Worm (Caenorhabditis elegans) whole organism, L4 larva: ENCODE results near the gene acdh-13.

Experiments used
- F44E2.7 ChIP-seq: fragments of 200-800 bp; sonication (Bioruptor generic); IDR thresholded peaks from 2 replicates; pipeline ENCODE4 v2.1.2; 2022; ENCODE audit warnings: missing genetic modification characterization, missing compliant biosample characterization
- R02D3.7 ChIP-seq: fragments of 150-350 bp; sonication (generic microtip); optimal IDR thresholded peaks from 3 replicates; lab custom pipeline; 2014; ENCODE audit warnings: missing biosample characterization, missing genetic modification characterization
- aha-1 ChIP-seq: fragments of 150-350 bp; peaks from one replicate; lab custom pipeline; 2014; ENCODE audit warnings: missing biosample characterization, missing genetic modification characterization
- ceh-20 ChIP-seq: fragments of 200-800 bp; sonication (Bioruptor generic); IDR thresholded peaks from 2 replicates; pipeline ENCODE4 v1.3.6; 2022; ENCODE audit warnings: missing genetic modification reagents, missing genetic modification characterization, missing compliant biosample characterization
- ceh-44 ChIP-seq: fragments of 200-800 bp; sonication (Bioruptor generic); IDR thresholded peaks from 2 replicates; pipeline ENCODE4 v1.3.6; 2022; ENCODE audit warnings: missing genetic modification reagents, missing genetic modification characterization, missing compliant biosample characterization
- dmd-6 ChIP-seq: fragments of 200-800 bp; sonication (Bioruptor generic); IDR thresholded peaks from 2 replicates; pipeline ENCODE4 v1.3.6; 2022; ENCODE audit warnings: missing genetic modification reagents, missing genetic modification characterization, missing compliant biosample characterization
- dmd-8 ChIP-seq: fragments of 200-800 bp; sonication (Bioruptor generic); IDR thresholded peaks from 2 replicates; pipeline ENCODE4 v1.3.6; 2022; ENCODE audit warnings: missing genetic modification characterization, missing compliant biosample characterization
- egl-27 ChIP-seq: sonication (generic microtip); optimal IDR thresholded peaks from 3 replicates; lab custom pipeline; 2017; ENCODE audit warnings: missing biosample characterization, missing genetic modification reagents, missing genetic modification characterization
- egl-43 ChIP-seq: fragments of 200-800 bp; sonication (Bioruptor generic); IDR thresholded peaks from 2 replicates; pipeline ENCODE4 v1.3.6; 2022; ENCODE audit warnings: missing genetic modification reagents, missing genetic modification characterization, missing compliant biosample characterization
- fkh-10 ChIP-seq: fragments of 150-350 bp; optimal IDR thresholded peaks from 2 replicates; lab custom pipeline; 2014; ENCODE audit warnings: missing biosample characterization, missing genetic modification reagents, missing genetic modification characterization
- fos-1 ChIP-seq: fragments of 150-350 bp; optimal IDR thresholded peaks from 2 replicates; lab custom pipeline; 2014; ENCODE audit warnings: missing biosample characterization, missing genetic modification characterization
- gei-8 ChIP-seq: fragments of 200-800 bp; sonication (Bioruptor generic); optimal IDR thresholded peaks from 2 replicates; lab custom pipeline; 2018; ENCODE audit warnings: mild to moderate bottlenecking, missing genetic modification characterization, missing compliant biosample characterization
- hif-1 ChIP-seq, 2 experiments: sonication (generic microtip); optimal IDR thresholded peaks; 2 replicates each; lab custom pipeline; 2016 to 2017; ENCODE audit warnings: missing compliant biosample characterization in 2 of 2, missing genetic modification characterization in 2 of 2, missing genetic modification reagents in 2 of 2, missing genotype in 2 of 2, mild to moderate bottlenecking in 1 of 2
- hlh-11 ChIP-seq: fragments of 200-800 bp; sonication (Bioruptor generic); optimal IDR thresholded peaks from 2 replicates; lab custom pipeline; 2018; ENCODE audit warnings: mild to moderate bottlenecking, missing genetic modification characterization, missing compliant biosample characterization
- hlh-30 ChIP-seq: sonication (generic microtip); optimal IDR thresholded peaks from 2 replicates; lab custom pipeline; 2017; ENCODE audit warnings: antibody characterized with exemption, mild to moderate bottlenecking, missing genetic modification characterization, missing compliant biosample characterization; ENCODE audit not compliant: insufficient read depth
- hmg-1.1 ChIP-seq: fragments of 200-800 bp; sonication (Bioruptor generic); IDR thresholded peaks from 2 replicates; pipeline ENCODE4 v1.3.6; 2022; ENCODE audit warnings: missing genetic modification reagents, missing genetic modification characterization, missing compliant biosample characterization
- lim-7 ChIP-seq: fragments of 200-800 bp; sonication (Bioruptor generic); IDR thresholded peaks from 2 replicates; pipeline ENCODE4 v1.3.6; 2022; ENCODE audit warnings: missing genetic modification characterization, missing compliant biosample characterization
- lin-39 ChIP-seq: fragments of 150-350 bp; optimal IDR thresholded peaks from 2 replicates; lab custom pipeline; 2014; ENCODE audit warnings: missing biosample characterization, missing genetic modification reagents, missing genetic modification characterization
- lsy-2 ChIP-seq, 2 experiments: fragments of 150-350 bp in 1 of 2; sonication (generic microtip) in 1 of 2; optimal IDR thresholded peaks; 2 replicates each; lab custom pipeline; 2014 to 2017; ENCODE audit warnings: missing biosample characterization in 2 of 2, missing genetic modification characterization in 2 of 2
- madf-9 ChIP-seq: fragments of 200-800 bp; sonication (Bioruptor generic); conservative IDR thresholded peaks from 2 replicates; pipeline ENCODE4 v1.3.6; 2022; ENCODE audit warnings: missing genetic modification reagents, missing genetic modification characterization, missing compliant biosample characterization
- mdl-1 ChIP-seq, 2 experiments: fragments of 150-350 bp in 1 of 2; sonication (generic microtip) in 1 of 2; optimal IDR thresholded peaks; 2 replicates each; lab custom pipeline; 2014 to 2017; ENCODE audit warnings: missing biosample characterization in 2 of 2, missing genetic modification characterization in 2 of 2
- mxl-2 ChIP-seq: fragments of 200-800 bp; sonication (Bioruptor generic); conservative IDR thresholded peaks from 2 replicates; pipeline ENCODE4 v1.3.6; 2022; ENCODE audit warnings: missing genetic modification reagents, missing genetic modification characterization, missing compliant biosample characterization
- nhr-237 ChIP-seq: sonication (generic microtip); optimal IDR thresholded peaks from 2 replicates; lab custom pipeline; 2017; ENCODE audit warnings: missing biosample characterization, missing genetic modification characterization
- nhr-28 ChIP-seq: fragments of 150-350 bp; optimal IDR thresholded peaks from 2 replicates; lab custom pipeline; 2014; ENCODE audit warnings: missing biosample characterization, missing genetic modification characterization
- nhr-48 ChIP-seq: sonication (generic microtip); optimal IDR thresholded peaks from 2 replicates; lab custom pipeline; 2016; ENCODE audit warnings: mild to moderate bottlenecking, missing genetic modification characterization, missing compliant biosample characterization
- nhr-6 ChIP-seq: fragments of 150-350 bp; optimal IDR thresholded peaks from 2 replicates; lab custom pipeline; 2014; ENCODE audit warnings: missing biosample characterization, missing genetic modification characterization
- nhr-77 ChIP-seq: fragments of 150-350 bp; optimal IDR thresholded peaks from 2 replicates; lab custom pipeline; 2014; ENCODE audit warnings: missing biosample characterization, missing genetic modification characterization
- php-3 ChIP-seq: fragments of 200-800 bp; sonication (Bioruptor generic); IDR thresholded peaks from 2 replicates; pipeline ENCODE4 v1.3.6; 2022; ENCODE audit warnings: missing genetic modification reagents, missing genetic modification characterization, missing compliant biosample characterization
- snpc-1.2 ChIP-seq: fragments of 200-800 bp; sonication (Bioruptor generic); IDR thresholded peaks from 2 replicates; pipeline ENCODE4 v1.3.6; 2022; ENCODE audit warnings: missing genetic modification reagents, missing genetic modification characterization, missing compliant biosample characterization
- tag-97 ChIP-seq: fragments of 200-800 bp; sonication (Bioruptor generic); IDR thresholded peaks from 2 replicates; pipeline ENCODE4 v1.3.6; 2022; ENCODE audit warnings: missing genetic modification characterization, missing compliant biosample characterization
- unc-39 ChIP-seq: sonication (generic microtip); optimal IDR thresholded peaks from 2 replicates; lab custom pipeline; 2017; ENCODE audit warnings: missing biosample characterization, missing genetic modification characterization
- unc-62 ChIP-seq, 3 experiments: fragments of 150-350 bp in 1 of 3; sonication (generic microtip); optimal IDR thresholded peaks in 2 of 3; peaks in 1 of 3; 1 replicate in 1 of 3; 2 replicates in 2 of 3; lab custom pipeline; 2014 to 2017; ENCODE audit warnings: missing biosample characterization in 3 of 3, missing genetic modification characterization in 3 of 3, missing genetic modification reagents in 3 of 3, missing genotype in 1 of 3
- zfp-2 ChIP-seq: sonication (generic microtip); optimal IDR thresholded peaks from 2 replicates; lab custom pipeline; 2016; ENCODE audit warnings: mild to moderate bottlenecking, missing genetic modification characterization, missing compliant biosample characterization

Gene acdh-13

DNA sequence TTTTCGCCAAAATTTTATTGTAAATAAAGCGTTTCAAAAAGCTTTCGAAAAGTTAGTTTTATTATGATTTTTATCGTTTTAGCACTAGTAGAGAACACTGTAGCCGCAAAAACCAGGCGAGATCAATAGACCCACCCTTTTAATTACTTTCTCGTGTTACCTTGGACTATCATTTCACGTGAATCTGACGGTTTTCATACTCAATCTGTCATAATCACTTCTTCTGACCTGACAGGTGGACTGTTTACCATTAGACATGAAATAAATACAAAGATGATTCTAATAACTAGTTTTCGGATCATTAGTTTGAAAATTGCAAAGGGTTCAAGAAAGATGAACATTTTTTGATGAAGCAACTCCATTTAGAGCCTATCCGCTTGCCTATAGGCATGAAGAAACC lies 35.6 kb downstream of the acdh-13 start:
- TF ChIP-seq unc-62 (GFP tag; optimal IDR thresholded peaks at IDR 0.05 in 1 of 2; lab: Kevin White, UChicago) (peak in 1 of 2 experiments; percentile 100), unc-62 (tag; optimal IDR thresholded peaks at IDR 0.05; lab: Kevin White, UChicago) (no peak), unc-39 (tag; lab: Kevin White, UChicago) (no peak), dmd-6 (GFP tag; lab: Robert Waterston, UW) (0 out of 2 replicates have a peak, but pooled peaks have one; percentile 9), hlh-30 (tag; lab: Kevin White, UChicago) (peak; percentile 58), mdl-1 (tag; optimal IDR thresholded peaks at IDR 0.05; lab: Kevin White, UChicago) (peak in 1 of 2 experiments; percentile 84), hlh-11 (tag; lab: Kevin White, UChicago) (peak; percentile 24), fkh-10 (GFP tag; lab: Kevin White, UChicago) (no peak), tag-97 (no peak), lsy-2 (tag; optimal IDR thresholded peaks at IDR 0.05; lab: Kevin White, UChicago) (no peak), nhr-28 (tag; lab: Kevin White, UChicago) (peak; percentile 68), egl-43 (GFP tag; lab: Robert Waterston, UW) (no peak), aha-1 (peak; percentile 39), nhr-48 (tag; lab: Kevin White, UChicago) (no peak), snpc-1.2 (GFP tag; lab: Robert Waterston, UW) (no peak), ceh-20 (GFP tag; lab: Robert Waterston, UW) (peak; percentile 60; the same call in 1 of the 2 replicates), egl-27 (tag; lab: Kevin White, UChicago) (no peak), fos-1 (tag; lab: Kevin White, UChicago) (no peak)

DNA sequence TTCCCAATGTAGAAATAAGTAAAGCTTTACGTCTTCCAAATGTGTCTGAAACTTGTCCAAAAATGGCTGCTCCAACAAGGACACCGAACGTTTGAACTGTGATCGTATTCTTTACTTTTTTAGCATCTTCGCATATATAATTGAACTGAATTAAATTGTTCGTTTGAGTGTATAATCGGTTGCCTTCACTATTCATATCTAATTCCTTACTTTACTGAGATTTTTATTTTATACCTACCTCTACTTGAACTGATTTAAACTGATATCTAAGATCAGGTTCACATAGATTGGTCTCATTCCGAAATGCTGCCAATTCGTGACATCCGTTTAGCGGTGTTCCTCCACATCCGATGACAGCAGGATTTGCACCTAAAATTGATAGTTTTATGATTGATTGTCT lies 36.2 kb downstream of the acdh-13 start:
- TF ChIP-seq gei-8 (no peak), unc-62 (GFP tag; optimal IDR thresholded peaks at IDR 0.05 in 1 of 2; lab: Kevin White, UChicago) (peak in 1 of 2 experiments; percentile 54), unc-62 (tag; optimal IDR thresholded peaks at IDR 0.05; lab: Kevin White, UChicago) (no peak)
- TF ChIP-seq, all 104 proteins: peak for 1

ce11 chrIV:8461177-8461576 lies 37.4 kb downstream of the acdh-13 start:
- TF ChIP-seq zfp-2 (tag; lab: Kevin White, UChicago), result no peak
- TF ChIP-seq unc-62 (GFP tag; optimal IDR thresholded peaks at IDR 0.05 in 1 of 2; lab: Kevin White, UChicago), result peak in 1 of 2 experiments; percentile 96
- no peak for TF ChIP-seq unc-62 (tag; optimal IDR thresholded peaks at IDR 0.05; lab: Kevin White, UChicago)
- TF ChIP-seq madf-9 (GFP tag; lab: Robert Waterston, UW), result no peak
- no peak for TF ChIP-seq lim-7 (GFP tag; lab: Robert Waterston, UW)
- TF ChIP-seq php-3, result no peak
- no peak for TF ChIP-seq hif-1 (tag; optimal IDR thresholded peaks at IDR 0.05; lab: Kevin White, UChicago)
- no peak for TF ChIP-seq nhr-6

ce11 chrIV:8460208-8460607 lies 38.4 kb downstream of the acdh-13 start, which contains the start of gene ant-1.4:
TSS of gene ant-1.4 (minus strand) at chrIV:8460308.
- TF ChIP-seq nhr-77 (tag; lab: Kevin White, UChicago) (no peak), ceh-44 (no peak), lin-39 (tag; lab: Kevin White, UChicago) (no peak), snpc-1.2 (GFP tag; lab: Robert Waterston, UW) (no peak), mxl-2 (no peak), hmg-1.1 (GFP tag; lab: Robert Waterston, UW) (no peak), nhr-237 (tag; lab: Kevin White, UChicago) (no peak), dmd-8 (GFP tag; lab: Robert Waterston, UW) (no peak), F44E2.7 (GFP tag; lab: Robert Waterston, UW) (no peak), ceh-20 (GFP tag; lab: Robert Waterston, UW) (no peak), R02D3.7 (tag; lab: Kevin White, UChicago) (no peak)
- TF ChIP-seq, all 104 proteins: peak for 0
